Worm (Caenorhabditis elegans) whole organism, L1 larva: Measurements from ENCODE around the gene Y75B12A.2.

ENCODE experiments used
- aha-1 ChIP-seq: fragments of 150-350 bp; optimal IDR thresholded peaks from 2 replicates; lab custom pipeline; 2014; ENCODE audit warnings: missing biosample characterization, missing genetic modification characterization
- mdl-1 ChIP-seq, 2 experiments: fragments of 150-350 bp; optimal IDR thresholded peaks; 2 replicates each; lab custom pipeline; 2014 to 2017; ENCODE audit warnings: missing biosample characterization in 2 of 2, missing genetic modification characterization in 2 of 2, inconsistent platforms in 1 of 2
- nhr-71 ChIP-seq: sonication (generic microtip); optimal IDR thresholded peaks from 2 replicates; lab custom pipeline; 2016; ENCODE audit warnings: mild to moderate bottlenecking, missing genetic modification characterization, moderate library complexity, missing compliant biosample characterization
- nhr-85 ChIP-seq: sonication (generic microtip); peaks from one replicate; lab custom pipeline; 2016; ENCODE audit warnings: missing genetic modification characterization, inconsistent platforms, missing compliant biosample characterization
- snu-23 ChIP-seq: sonication (generic microtip); optimal IDR thresholded peaks from 2 replicates; lab custom pipeline; 2016; ENCODE audit warnings: missing genetic modification characterization, missing compliant biosample characterization
- sup-37 ChIP-seq: fragments of 200-800 bp; sonication (Bioruptor generic); optimal IDR thresholded peaks from 2 replicates; lab custom pipeline; 2018; ENCODE audit warnings: mild to moderate bottlenecking, missing genetic modification characterization, missing compliant biosample characterization
- unc-86 ChIP-seq: sonication (generic microtip); optimal IDR thresholded peaks from 2 replicates; lab custom pipeline; 2016; ENCODE audit warnings: missing genetic modification characterization, missing compliant biosample characterization
- ztf-11 ChIP-seq, 2 experiments: sonication (generic microtip); optimal IDR thresholded peaks; 2 replicates each; lab custom pipeline; 2016 to 2017; ENCODE audit warnings: missing genetic modification characterization in 2 of 2, missing biosample characterization in 1 of 2, missing compliant biosample characterization in 1 of 2
- ztf-4 ChIP-seq: fragments of 150-350 bp; optimal IDR thresholded peaks from 2 replicates; lab custom pipeline; 2014; ENCODE audit warnings: missing biosample characterization, missing genetic modification characterization

DNA sequence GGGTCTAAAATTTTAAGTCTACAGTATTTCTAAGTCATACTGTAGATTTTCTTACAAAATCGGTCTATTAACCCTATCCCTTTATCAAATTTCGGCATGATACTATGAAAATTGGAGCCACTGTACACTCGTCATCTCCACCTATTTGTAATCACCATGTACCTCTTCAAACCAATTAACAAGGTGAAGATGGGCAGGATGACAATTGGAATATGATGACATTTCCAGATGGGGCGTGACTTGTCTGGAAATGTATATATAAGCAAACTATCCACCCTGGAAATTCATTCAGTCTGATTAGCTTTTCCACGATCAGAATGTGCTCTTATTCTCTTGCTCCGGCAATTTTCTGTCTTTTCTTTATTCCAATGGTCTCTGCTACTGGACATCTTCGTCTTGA is at the start of gene Y75B12A.2:
- TF ChIP-seq ztf-4 (tag; lab: Kevin White, UChicago) (no peak), aha-1 (tag; lab: Kevin White, UChicago) (no peak), nhr-71 (tag; lab: Kevin White, UChicago) (no peak), snu-23 (GFP tag; lab: Kevin White, UChicago) (no peak), ztf-11 (tag; optimal IDR thresholded peaks at IDR 0.05; lab: Kevin White, UChicago) (no peak), nhr-85 (tag; lab: Kevin White, UChicago) (no peak), sup-37 (GFP tag; lab: Kevin White, UChicago) (no peak), mdl-1 (tag; optimal IDR thresholded peaks at IDR 0.05; lab: Kevin White, UChicago) (no peak), unc-86 (tag; lab: Kevin White, UChicago) (no peak)
